Worm (Caenorhabditis elegans): ENCODE data around the gene R09E10.13.
A peak's percentile ranks its signal among the peaks of the same experiment; 100 is the strongest.

The R09E10.13 gene

ce11 chrIV:10252350-10252792 lies 42.6 kb downstream of the R09E10.13 start:
- TF ChIP-seq rcor-1 (GFP tag; IDR thresholded peaks at IDR 0.05) (0 out of 2 replicates have a peak, but pooled peaks have one; percentile 43), bed-2 (GFP tag; IDR thresholded peaks at IDR 0.05) (no peak), Y53F4B.3 (GFP tag; IDR thresholded peaks at IDR 0.05) (no peak), ama-1 (optimal IDR thresholded peaks at IDR 0.05) (no peak), ama-1 (GFP tag; optimal IDR thresholded peaks at IDR 0.05) (no peak), T26A5.8 (tag; optimal IDR thresholded peaks at IDR 0.05) (no peak), egl-44 (GFP tag; IDR thresholded peaks at IDR 0.05) (peak; percentile 78; the same call in 1 of the 2 replicates), hlh-26 (GFP tag; conservative IDR thresholded peaks at IDR 0.05) (no peak), gei-17 (GFP tag; optimal IDR thresholded peaks at IDR 0.05) (peak; percentile 49), F57C9.4 (tag; optimal IDR thresholded peaks at IDR 0.05) (no peak), snpc-1.3 (tag; optimal IDR thresholded peaks at IDR 0.05; ENCODE audit: insufficient read depth) (no peak), nhr-90 (tag; optimal IDR thresholded peaks at IDR 0.05) (peak; percentile 50), F49E8.2 (tag; optimal IDR thresholded peaks at IDR 0.05; ENCODE audit: insufficient read depth) (no peak), cebp-1 (GFP tag; IDR thresholded peaks at IDR 0.05) (peak; percentile 50; the same call in 1 of the 2 replicates), cebp-1 (tag; optimal IDR thresholded peaks at IDR 0.05) (peak; percentile 89), sea-2 (GFP tag; IDR thresholded peaks at IDR 0.05) (no peak), B0261.1 (tag; optimal IDR thresholded peaks at IDR 0.05) (no peak), F22D6.2 (tag; optimal IDR thresholded peaks at IDR 0.05) (peak; percentile 46), ztf-25 (GFP tag; IDR thresholded peaks at IDR 0.05) (no peak), ceh-40 (GFP tag; IDR thresholded peaks at IDR 0.05) (no peak), unc-130 (GFP tag; optimal IDR thresholded peaks at IDR 0.05) (no peak), lsl-1 (GFP tag; optimal IDR thresholded peaks at IDR 0.05) (no peak), xnd-1 (tag; optimal IDR thresholded peaks at IDR 0.05) (no peak), madf-8 (GFP tag; conservative IDR thresholded peaks at IDR 0.05) (no peak), mes-4 (tag; optimal IDR thresholded peaks at IDR 0.05) (no peak), lsy-27 (tag; optimal IDR thresholded peaks at IDR 0.05; ENCODE audit: borderline replicate concordance, insufficient read depth) (no peak), madf-3 (GFP tag; IDR thresholded peaks at IDR 0.05) (no peak), cebp-2 (GFP tag; IDR thresholded peaks at IDR 0.05) (no peak), snpc-4 (GFP tag; optimal IDR thresholded peaks at IDR 0.05) (peak; percentile 63), snpc-4 (tag; optimal IDR thresholded peaks at IDR 0.05) (peak in 2 of 4 experiments; percentile 55 to 56), atf-7 (tag; optimal IDR thresholded peaks at IDR 0.05) (peak; percentile 93), K12H6.12 (tag; optimal IDR thresholded peaks at IDR 0.05) (peak; percentile 93), dpff-1 (tag; optimal IDR thresholded peaks at IDR 0.05) (no peak), fkh-3 (tag; optimal IDR thresholded peaks at IDR 0.05) (no peak), lin-35 (GFP tag; optimal IDR thresholded peaks at IDR 0.05) (peak in 2 of 3 experiments; percentile 32 to 80), nhr-179 (tag; optimal IDR thresholded peaks at IDR 0.05) (no peak), ets-4 (GFP tag; optimal IDR thresholded peaks at IDR 0.05) (no peak), pbrm-1 (GFP tag; IDR thresholded peaks at IDR 0.05) (peak; percentile 81), T07F8.4 (tag; optimal IDR thresholded peaks at IDR 0.05) (no peak), Y56A3A.18 (GFP tag; IDR thresholded peaks at IDR 0.05) (no peak), egrh-3 (GFP tag; IDR thresholded peaks at IDR 0.05) (peak; percentile 76), nhr-27 (tag; optimal IDR thresholded peaks at IDR 0.05) (no peak), let-607 (tag; optimal IDR thresholded peaks at IDR 0.05) (peak; percentile 65 to 75), Y79H2A.3 (GFP tag; conservative IDR thresholded peaks at IDR 0.05) (no peak), ztf-3 (GFP tag; optimal IDR thresholded peaks at IDR 0.05) (peak; percentile 60), hmg-20 (GFP tag; IDR thresholded peaks at IDR 0.05) (no peak), akir-1 (GFP tag; optimal IDR thresholded peaks at IDR 0.05) (no peak), Y53G8AR.9 (GFP tag; conservative IDR thresholded peaks at IDR 0.05) (peak; percentile 71), ekl-4 (GFP tag; IDR thresholded peaks at IDR 0.05) (0 out of 2 replicates have a peak, but pooled peaks have one; percentile 28)
